Worm (Caenorhabditis elegans): ENCODE data around the gene lec-3.

Gene lec-3

ce11 chrII:9990812-9991211 lies at the start of gene lec-3:
TSS of gene lec-3 (plus strand) at chrII:9991112.
- TF ChIP-seq T22C8.4 (GFP tag; IDR thresholded peaks at IDR 0.05) (no peak), tab-1 (GFP tag; IDR thresholded peaks at IDR 0.05) (no peak), ztf-23 (GFP tag; IDR thresholded peaks at IDR 0.05) (no peak), ztf-29 (GFP tag; IDR thresholded peaks at IDR 0.05) (no peak), klf-2 (GFP tag; conservative IDR thresholded peaks at IDR 0.05) (no peak), ref-1 (GFP tag; conservative IDR thresholded peaks at IDR 0.05) (no peak), med-1 (GFP tag; optimal IDR thresholded peaks at IDR 0.05; ENCODE audit: insufficient read depth) (no peak), flt-1 (GFP tag; IDR thresholded peaks at IDR 0.05) (no peak), cog-1 (tag; optimal IDR thresholded peaks at IDR 0.05) (no peak)

ce11 chrII:9943246-9943645 lies 47.7 kb upstream of the lec-3 start:
- TF ChIP-seq cog-1 (tag; optimal IDR thresholded peaks at IDR 0.05) = no peak
- TF ChIP-seq tab-1 (GFP tag; IDR thresholded peaks at IDR 0.05) = no peak
- no peak for TF ChIP-seq flt-1 (GFP tag; IDR thresholded peaks at IDR 0.05)
- TF ChIP-seq ztf-29 (GFP tag; IDR thresholded peaks at IDR 0.05) = no peak
- no peak for TF ChIP-seq ref-1 (GFP tag; conservative IDR thresholded peaks at IDR 0.05)
- no peak for TF ChIP-seq ztf-23 (GFP tag; IDR thresholded peaks at IDR 0.05)
- no peak for TF ChIP-seq T22C8.4 (GFP tag; IDR thresholded peaks at IDR 0.05)
- TF ChIP-seq med-1 (GFP tag; optimal IDR thresholded peaks at IDR 0.05; ENCODE audit: insufficient read depth) = no peak
- TF ChIP-seq klf-2 (GFP tag; conservative IDR thresholded peaks at IDR 0.05) = no peak

DNA sequence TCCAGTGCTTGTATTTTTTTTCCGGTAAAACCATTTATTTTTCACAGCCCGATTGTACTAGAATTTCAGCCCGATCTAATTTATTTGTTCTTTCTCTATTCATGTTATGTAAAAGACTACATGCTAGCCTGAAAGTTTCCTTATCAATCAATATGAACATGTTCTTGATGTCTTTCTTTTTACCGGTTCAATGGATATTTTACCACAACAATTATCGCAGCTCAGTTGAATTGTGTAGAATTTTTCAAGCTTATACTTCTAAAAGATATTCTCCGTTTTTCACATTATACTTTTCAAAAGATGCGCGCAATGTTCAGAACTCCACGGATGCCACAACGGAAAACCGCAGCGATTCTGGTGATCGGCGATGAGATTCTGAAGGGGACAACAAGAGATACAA lies 47.1 kb upstream of the lec-3 start, which contains the start of gene flad-1:
Gene flad-1, plus strand, starts transcription at position 301 of the 400 bp plus-strand sequence.
- TF ChIP-seq klf-2 (GFP tag; conservative IDR thresholded peaks at IDR 0.05) (no peak), ztf-29 (GFP tag; IDR thresholded peaks at IDR 0.05) (no peak), med-1 (GFP tag; optimal IDR thresholded peaks at IDR 0.05; ENCODE audit: insufficient read depth) (no peak), ref-1 (GFP tag; conservative IDR thresholded peaks at IDR 0.05) (no peak), ztf-23 (GFP tag; IDR thresholded peaks at IDR 0.05) (no peak), tab-1 (GFP tag; IDR thresholded peaks at IDR 0.05) (no peak), T22C8.4 (GFP tag; IDR thresholded peaks at IDR 0.05) (no peak), flt-1 (GFP tag; IDR thresholded peaks at IDR 0.05) (no peak), cog-1 (tag; optimal IDR thresholded peaks at IDR 0.05) (no peak)

- TF ChIP-seq klf-2 (GFP tag; conservative IDR thresholded peaks at IDR 0.05) = no peak
- no peak for TF ChIP-seq cog-1 (tag; optimal IDR thresholded peaks at IDR 0.05)
- no peak for TF ChIP-seq T22C8.4 (GFP tag; IDR thresholded peaks at IDR 0.05)
- TF ChIP-seq ref-1 (GFP tag; conservative IDR thresholded peaks at IDR 0.05) = no peak
- TF ChIP-seq ztf-29 (GFP tag; IDR thresholded peaks at IDR 0.05) = no peak
- no peak for TF ChIP-seq med-1 (GFP tag; optimal IDR thresholded peaks at IDR 0.05; ENCODE audit: insufficient read depth)
- no peak for TF ChIP-seq ztf-23 (GFP tag; IDR thresholded peaks at IDR 0.05)
- no peak for TF ChIP-seq tab-1 (GFP tag; IDR thresholded peaks at IDR 0.05)
- TF ChIP-seq flt-1 (GFP tag; IDR thresholded peaks at IDR 0.05) = no peak
Measured at ce11 chrII:9948662-9949061, 42.2 kb upstream of the lec-3 start.

ce11 chrII:9951846-9952245 lies 39.1 kb upstream of the lec-3 start:
- no peak for TF ChIP-seq cog-1 (tag; optimal IDR thresholded peaks at IDR 0.05)
- no peak for TF ChIP-seq T22C8.4 (GFP tag; IDR thresholded peaks at IDR 0.05)
- TF ChIP-seq med-1 (GFP tag; optimal IDR thresholded peaks at IDR 0.05; ENCODE audit: insufficient read depth) = no peak
- TF ChIP-seq flt-1 (GFP tag; IDR thresholded peaks at IDR 0.05) = no peak
- no peak for TF ChIP-seq ztf-29 (GFP tag; IDR thresholded peaks at IDR 0.05)

- TF ChIP-seq ref-1 (GFP tag; conservative IDR thresholded peaks at IDR 0.05) (no peak), ztf-23 (GFP tag; IDR thresholded peaks at IDR 0.05) (no peak), ztf-29 (GFP tag; IDR thresholded peaks at IDR 0.05) (no peak), klf-2 (GFP tag; conservative IDR thresholded peaks at IDR 0.05) (no peak), med-1 (GFP tag; optimal IDR thresholded peaks at IDR 0.05; ENCODE audit: insufficient read depth) (no peak), cog-1 (tag; optimal IDR thresholded peaks at IDR 0.05) (no peak), flt-1 (GFP tag; IDR thresholded peaks at IDR 0.05) (no peak), T22C8.4 (GFP tag; IDR thresholded peaks at IDR 0.05) (no peak)
Measured at ce11 chrII:9954885-9955284, 36.0 kb upstream of the lec-3 start, which contains the start of gene egl-43. TSS of gene egl-43 (plus strand) at chrII:9955185.

DNA sequence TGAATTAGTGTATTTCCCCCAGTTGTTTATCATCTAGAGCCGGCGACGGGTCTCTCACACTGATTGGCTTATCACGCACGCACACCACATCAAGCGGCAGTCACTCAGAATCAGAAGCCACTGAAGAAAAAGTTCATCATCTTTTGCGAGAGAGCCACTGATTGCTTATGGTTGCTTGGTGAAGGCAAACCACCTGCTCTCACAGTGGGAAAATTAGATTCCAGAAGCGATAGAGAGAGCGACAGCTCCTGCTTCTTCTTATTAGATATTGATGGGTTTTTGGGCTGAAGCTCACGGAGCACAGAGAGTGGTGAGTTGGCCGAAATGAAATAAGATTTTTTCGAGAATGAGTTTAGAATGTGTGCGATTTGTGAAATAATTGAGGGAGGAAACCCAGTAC lies 34.8 kb upstream of the lec-3 start:
- no peak for TF ChIP-seq med-1 (GFP tag; optimal IDR thresholded peaks at IDR 0.05; ENCODE audit: insufficient read depth)
- TF ChIP-seq flt-1 (GFP tag; IDR thresholded peaks at IDR 0.05) = no peak
- no peak for TF ChIP-seq ref-1 (GFP tag; conservative IDR thresholded peaks at IDR 0.05)
- no peak for TF ChIP-seq tab-1 (GFP tag; IDR thresholded peaks at IDR 0.05)
- TF ChIP-seq T22C8.4 (GFP tag; IDR thresholded peaks at IDR 0.05) = no peak
- TF ChIP-seq ztf-29 (GFP tag; IDR thresholded peaks at IDR 0.05) = no peak
- TF ChIP-seq klf-2 (GFP tag; conservative IDR thresholded peaks at IDR 0.05) = no peak
- TF ChIP-seq ztf-23 (GFP tag; IDR thresholded peaks at IDR 0.05) = no peak
- TF ChIP-seq cog-1 (tag; optimal IDR thresholded peaks at IDR 0.05) = no peak

DNA sequence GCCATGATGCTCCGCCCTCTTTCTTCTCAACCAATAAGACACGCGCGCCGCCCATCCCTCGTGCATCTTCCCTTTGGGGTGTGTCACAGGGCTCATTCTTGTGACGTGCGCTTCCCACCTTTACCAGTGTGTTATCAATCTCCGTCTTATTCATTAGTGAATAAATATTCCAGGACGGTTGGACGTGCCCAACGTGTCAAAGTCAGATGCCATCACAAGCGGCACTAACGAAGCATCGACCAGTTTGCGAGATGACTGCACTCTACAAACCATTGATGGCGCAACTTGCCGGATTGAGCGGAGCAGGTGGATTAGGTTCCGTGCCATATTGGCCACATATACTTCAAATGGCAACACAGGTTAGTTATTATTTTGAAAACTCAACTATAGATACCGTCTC lies 30.8 kb upstream of the lec-3 start:
- TF ChIP-seq tab-1 (GFP tag; IDR thresholded peaks at IDR 0.05) = no peak
- TF ChIP-seq ztf-23 (GFP tag; IDR thresholded peaks at IDR 0.05) = no peak
- no peak for TF ChIP-seq cog-1 (tag; optimal IDR thresholded peaks at IDR 0.05)
- no peak for TF ChIP-seq flt-1 (GFP tag; IDR thresholded peaks at IDR 0.05)
- TF ChIP-seq ztf-29 (GFP tag; IDR thresholded peaks at IDR 0.05) = no peak
- TF ChIP-seq ref-1 (GFP tag; conservative IDR thresholded peaks at IDR 0.05) = no peak
- TF ChIP-seq klf-2 (GFP tag; conservative IDR thresholded peaks at IDR 0.05) = no peak
- no peak for TF ChIP-seq med-1 (GFP tag; optimal IDR thresholded peaks at IDR 0.05; ENCODE audit: insufficient read depth)
- no peak for TF ChIP-seq T22C8.4 (GFP tag; IDR thresholded peaks at IDR 0.05)

DNA sequence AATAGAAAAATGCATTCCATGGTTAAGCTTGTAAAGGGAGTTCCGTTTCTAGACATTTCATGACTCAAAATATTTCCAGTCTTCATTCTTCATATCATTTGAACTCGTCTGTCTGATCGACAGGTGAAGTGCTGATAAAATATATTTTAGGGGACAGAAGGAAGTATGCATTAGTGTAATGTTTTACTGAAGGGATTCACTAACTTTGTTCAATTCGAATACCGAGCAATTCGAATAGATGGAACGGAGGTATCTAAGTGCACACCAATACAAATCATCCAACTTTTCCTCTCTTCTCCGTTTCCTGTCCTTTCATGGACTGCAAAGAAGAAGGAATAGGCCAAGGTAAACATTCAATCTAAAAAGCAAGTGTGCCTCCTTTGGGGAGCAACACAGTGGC lies 27.1 kb upstream of the lec-3 start:
- TF ChIP-seq flt-1 (GFP tag; IDR thresholded peaks at IDR 0.05) (no peak), T22C8.4 (GFP tag; IDR thresholded peaks at IDR 0.05) (no peak), ref-1 (GFP tag; conservative IDR thresholded peaks at IDR 0.05) (no peak), cog-1 (tag; optimal IDR thresholded peaks at IDR 0.05) (no peak), klf-2 (GFP tag; conservative IDR thresholded peaks at IDR 0.05) (no peak), med-1 (GFP tag; optimal IDR thresholded peaks at IDR 0.05; ENCODE audit: insufficient read depth) (no peak), tab-1 (GFP tag; IDR thresholded peaks at IDR 0.05) (no peak), ztf-23 (GFP tag; IDR thresholded peaks at IDR 0.05) (no peak), ztf-29 (GFP tag; IDR thresholded peaks at IDR 0.05) (no peak)

DNA sequence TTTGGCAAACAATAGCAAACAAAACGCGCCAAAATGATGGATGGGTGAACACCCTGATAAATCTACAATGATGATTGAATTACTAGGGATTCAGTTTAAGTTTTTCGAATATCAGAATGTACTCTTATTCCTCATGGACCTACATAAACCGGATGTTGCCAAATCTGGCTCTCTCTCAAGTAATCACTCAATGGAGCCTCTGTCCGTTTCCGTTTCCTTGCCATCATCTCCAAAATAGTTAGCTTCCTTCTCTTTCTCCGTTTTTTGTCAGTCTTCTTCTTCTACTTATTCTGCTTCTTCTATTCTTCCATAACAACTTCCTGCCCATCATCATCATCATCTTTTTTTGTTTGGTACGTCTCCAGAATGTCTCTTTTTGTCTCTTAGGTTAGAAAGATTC lies 25.6 kb upstream of the lec-3 start:
- TF ChIP-seq ztf-29 (GFP tag; IDR thresholded peaks at IDR 0.05) (no peak), ztf-23 (GFP tag; IDR thresholded peaks at IDR 0.05) (no peak), med-1 (GFP tag; optimal IDR thresholded peaks at IDR 0.05; ENCODE audit: insufficient read depth) (no peak), T22C8.4 (GFP tag; IDR thresholded peaks at IDR 0.05) (no peak), ref-1 (GFP tag; conservative IDR thresholded peaks at IDR 0.05) (no peak), cog-1 (tag; optimal IDR thresholded peaks at IDR 0.05) (no peak), flt-1 (GFP tag; IDR thresholded peaks at IDR 0.05) (no peak), tab-1 (GFP tag; IDR thresholded peaks at IDR 0.05) (no peak), klf-2 (GFP tag; conservative IDR thresholded peaks at IDR 0.05) (no peak)
